Worm (Caenorhabditis elegans) whole organism, young adult: ENCODE results near the gene F28A10.7.

Source experiments
- B0261.1 ChIP-seq: sonication (generic microtip); optimal IDR thresholded peaks from 2 replicates; lab custom pipeline; 2016; ENCODE audit warnings: mild to moderate bottlenecking, missing genetic modification characterization, moderate library complexity, missing compliant biosample characterization
- F10E7.11 ChIP-seq: sonication (generic microtip); optimal IDR thresholded peaks from 2 replicates; lab custom pipeline; 2017; ENCODE audit warnings: mild to moderate bottlenecking, missing genetic modification characterization, moderate library complexity, missing compliant biosample characterization
- F23B12.7 ChIP-seq: sonication (generic microtip); optimal IDR thresholded peaks from 2 replicates; lab custom pipeline; 2017; ENCODE audit warnings: missing genetic modification characterization, mild to moderate bottlenecking, missing compliant biosample characterization, antibody characterized with exemption, moderate library complexity; ENCODE audit not compliant: insufficient read depth
- F49E8.2 ChIP-seq: sonication (generic microtip); optimal IDR thresholded peaks from 3 replicates; lab custom pipeline; 2017; ENCODE audit warnings: missing genetic modification characterization, mild to moderate bottlenecking, missing compliant biosample characterization, antibody characterized with exemption, moderate library complexity; ENCODE audit not compliant: insufficient read depth
- F52B5.7 ChIP-seq: sonication (generic microtip); optimal IDR thresholded peaks from 2 replicates; lab custom pipeline; 2016; ENCODE audit warnings: mild to moderate bottlenecking, missing genetic modification characterization, missing compliant biosample characterization
- F55B11.4 ChIP-seq: sonication (generic microtip); optimal IDR thresholded peaks from 2 replicates; lab custom pipeline; 2016; ENCODE audit warnings: missing compliant biosample characterization, missing genetic modification characterization, borderline replicate concordance; ENCODE audit not compliant: insufficient read depth
- ama-1 ChIP-seq, 3 experiments: fragments of 150-350 bp in 1 of 3; sonication (generic microtip) in 2 of 3; optimal IDR thresholded peaks; 2 replicates each; lab custom pipeline; 2014 to 2018; ENCODE audit warnings: missing biosample characterization in 2 of 3, missing genetic modification characterization in 2 of 3, missing genetic modification reagents in 2 of 3
- aptf-2 ChIP-seq: fragments of 200-800 bp; sonication (Bioruptor generic); conservative IDR thresholded peaks from 2 replicates; pipeline ENCODE4 v1.3.6; 2022; ENCODE audit warnings: missing genetic modification reagents, missing genetic modification characterization, missing compliant biosample characterization
- aptf-3 ChIP-seq: fragments of 200-800 bp; sonication (Bioruptor generic); IDR thresholded peaks from 2 replicates; pipeline ENCODE4 v1.3.6; 2022; ENCODE audit warnings: missing genetic modification characterization, missing compliant biosample characterization
- athp-1 ChIP-seq: sonication (generic microtip); optimal IDR thresholded peaks from 2 replicates; lab custom pipeline; 2017; ENCODE audit warnings: mild to moderate bottlenecking, missing genetic modification characterization, missing compliant biosample characterization
- bed-2 ChIP-seq: fragments of 200-800 bp; sonication (Bioruptor generic); IDR thresholded peaks from 2 replicates; pipeline ENCODE4 v1.3.6; 2022; ENCODE audit warnings: missing genetic modification reagents, missing genetic modification characterization, missing compliant biosample characterization
- cebp-2 ChIP-seq: fragments of 200-800 bp; sonication (Bioruptor generic); IDR thresholded peaks from 2 replicates; pipeline ENCODE4 v1.3.6; 2022; ENCODE audit warnings: missing genetic modification characterization, missing compliant biosample characterization
- ceh-91 ChIP-seq: fragments of 200-800 bp; sonication (Bioruptor generic); IDR thresholded peaks from 2 replicates; pipeline ENCODE4 v1.3.6; 2022; ENCODE audit warnings: missing genetic modification reagents, missing genetic modification characterization, missing compliant biosample characterization
- die-1 ChIP-seq: sonication (generic microtip); optimal IDR thresholded peaks from 2 replicates; lab custom pipeline; 2016; ENCODE audit warnings: missing genotype, mild to moderate bottlenecking, missing genetic modification characterization, missing compliant biosample characterization
- dox-1 ChIP-seq: fragments of 200-800 bp; sonication (Bioruptor generic); IDR thresholded peaks from 2 replicates; pipeline ENCODE4 v1.3.6; 2022; ENCODE audit warnings: missing genetic modification reagents, missing genetic modification characterization, missing compliant biosample characterization
- ekl-4 ChIP-seq: fragments of 200-800 bp; sonication (Bioruptor generic); IDR thresholded peaks from 2 replicates; pipeline ENCODE4 v1.3.6; 2022; ENCODE audit warnings: missing genetic modification reagents, missing genetic modification characterization, missing compliant biosample characterization
- gei-17 ChIP-seq: fragments of 200-800 bp; sonication (Bioruptor generic); optimal IDR thresholded peaks from 2 replicates; lab custom pipeline; 2018; ENCODE audit warnings: mild to moderate bottlenecking, missing genetic modification characterization, missing compliant biosample characterization
- him-1 ChIP-seq: sonication (generic microtip); optimal IDR thresholded peaks from 2 replicates; lab custom pipeline; 2016; ENCODE audit warnings: missing genotype, missing genetic modification reagents, missing genetic modification characterization, missing compliant biosample characterization
- hsf-1 ChIP-seq: fragments of 200-800 bp; sonication (Bioruptor generic); IDR thresholded peaks from 2 replicates; pipeline ENCODE4 v1.3.6; 2022; ENCODE audit warnings: missing genetic modification reagents, missing genetic modification characterization, missing compliant biosample characterization
- let-526 ChIP-seq: fragments of 200-800 bp; sonication (Bioruptor generic); IDR thresholded peaks from 2 replicates; pipeline ENCODE4 v1.3.6; 2022; ENCODE audit warnings: missing genetic modification reagents, missing genetic modification characterization, missing compliant biosample characterization
- nhr-120 ChIP-seq: fragments of 200-800 bp; sonication (Bioruptor generic); IDR thresholded peaks from 2 replicates; pipeline ENCODE4 v1.3.6; 2022; ENCODE audit warnings: missing genetic modification characterization, missing compliant biosample characterization
- nhr-27 ChIP-seq: fragments of 200-800 bp; sonication (Bioruptor generic); optimal IDR thresholded peaks from 2 replicates; lab custom pipeline; 2018; ENCODE audit warnings: mild to moderate bottlenecking, missing genetic modification characterization, moderate library complexity, missing compliant biosample characterization
- nhr-80 ChIP-seq: sonication (generic microtip); optimal IDR thresholded peaks from 2 replicates; lab custom pipeline; 2016; ENCODE audit warnings: missing genetic modification characterization, missing compliant biosample characterization
- pha-4 ChIP-seq: fragments of 150-350 bp; sonication (generic microtip); optimal IDR thresholded peaks from 2 replicates; lab custom pipeline; 2014; ENCODE audit warnings: missing biosample characterization, missing genetic modification reagents, missing genetic modification characterization
- rcor-1 ChIP-seq: fragments of 200-800 bp; sonication (Bioruptor generic); IDR thresholded peaks from 2 replicates; pipeline ENCODE4 v1.3.6; 2022; ENCODE audit warnings: missing genetic modification reagents, missing genetic modification characterization, missing compliant biosample characterization
- somi-1 ChIP-seq: fragments of 200-800 bp; sonication (Bioruptor generic); optimal IDR thresholded peaks from 2 replicates; lab custom pipeline; 2018; ENCODE audit warnings: mild to moderate bottlenecking, missing genetic modification characterization, missing compliant biosample characterization
- tbp1 ChIP-seq: fragments of 200-800 bp; sonication (Bioruptor generic); optimal IDR thresholded peaks from 2 replicates; lab custom pipeline; 2018; ENCODE audit warnings: mild to moderate bottlenecking, missing genetic modification characterization, missing compliant biosample characterization
- unc-130 ChIP-seq: sonication (generic microtip); optimal IDR thresholded peaks from 2 replicates; lab custom pipeline; 2016; ENCODE audit warnings: missing genetic modification reagents, missing genetic modification characterization, missing compliant biosample characterization
- unc-62 ChIP-seq: fragments of 150-350 bp; optimal IDR thresholded peaks from 2 replicates; lab custom pipeline; 2014; ENCODE audit warnings: missing biosample characterization, missing genetic modification reagents, missing genetic modification characterization
- xnd-1 ChIP-seq: sonication (generic microtip); optimal IDR thresholded peaks from 2 replicates; lab custom pipeline; 2016; ENCODE audit warnings: missing genotype, missing genetic modification reagents, missing genetic modification characterization, missing compliant biosample characterization
- ztf-26 ChIP-seq: sonication (generic microtip); optimal IDR thresholded peaks from 2 replicates; lab custom pipeline; 2017; ENCODE audit warnings: missing genetic modification characterization, missing compliant biosample characterization

F28A10.7 gene

ce11 chrII:797445-797844 lies 48.1 kb downstream of the F28A10.7 start:
- TF ChIP-seq F23B12.7 (tag; lab: Kevin White, UChicago) (no peak), ceh-91 (no peak), somi-1 (GFP tag; lab: Kevin White, UChicago) (no peak), gei-17 (GFP tag; lab: Kevin White, UChicago) (no peak), cebp-2 (GFP tag; lab: Robert Waterston, UW) (no peak), rcor-1 (GFP tag; lab: Robert Waterston, UW) (no peak), nhr-27 (tag; lab: Kevin White, UChicago) (no peak), ztf-26 (tag; lab: Kevin White, UChicago) (no peak), F49E8.2 (tag; lab: Kevin White, UChicago) (no peak), pha-4 (tag; lab: Kevin White, UChicago) (no peak), hsf-1 (GFP tag; lab: Robert Waterston, UW) (no peak), F55B11.4 (tag; lab: Kevin White, UChicago) (no peak), B0261.1 (tag; lab: Kevin White, UChicago) (no peak), nhr-120 (GFP tag; lab: Robert Waterston, UW) (no peak), nhr-80 (tag; lab: Kevin White, UChicago) (no peak), tbp1 (GFP tag; lab: Kevin White, UChicago) (no peak), unc-130 (GFP tag; lab: Kevin White, UChicago) (no peak)

ce11 chrII:796916-797315 lies 48.6 kb downstream of the F28A10.7 start:
- no peak for TF ChIP-seq F52B5.7 (tag; lab: Kevin White, UChicago)
- TF ChIP-seq bed-2 (GFP tag; lab: Robert Waterston, UW) = no peak
- no peak for TF ChIP-seq aptf-3 (GFP tag; lab: Robert Waterston, UW)
- no peak for TF ChIP-seq F10E7.11
- TF ChIP-seq let-526 (GFP tag; lab: Robert Waterston, UW) = no peak
- no peak for TF ChIP-seq him-1 (tag; lab: Kevin White, UChicago)
- TF ChIP-seq athp-1 (tag; lab: Kevin White, UChicago) = no peak
- no peak for TF ChIP-seq xnd-1 (tag; lab: Kevin White, UChicago)
- no peak for TF ChIP-seq aptf-2 (GFP tag; lab: Robert Waterston, UW)
- TF ChIP-seq ama-1 (optimal IDR thresholded peaks at IDR 0.05; lab: Kevin White, UChicago) = no peak
- TF ChIP-seq ama-1 (GFP tag; optimal IDR thresholded peaks at IDR 0.05; lab: Kevin White, UChicago) = no peak
- TF ChIP-seq F49E8.2 (tag; lab: Kevin White, UChicago) = no peak
- TF ChIP-seq dox-1 (GFP tag; lab: Robert Waterston, UW) = no peak
- no peak for TF ChIP-seq ekl-4 (GFP tag; lab: Robert Waterston, UW)
- no peak for TF ChIP-seq die-1 (tag; lab: Kevin White, UChicago)
- no peak for TF ChIP-seq unc-62 (GFP tag; lab: Kevin White, UChicago)
